Worm (Caenorhabditis elegans): ENCODE results near the gene ZK637.15.

DNA sequence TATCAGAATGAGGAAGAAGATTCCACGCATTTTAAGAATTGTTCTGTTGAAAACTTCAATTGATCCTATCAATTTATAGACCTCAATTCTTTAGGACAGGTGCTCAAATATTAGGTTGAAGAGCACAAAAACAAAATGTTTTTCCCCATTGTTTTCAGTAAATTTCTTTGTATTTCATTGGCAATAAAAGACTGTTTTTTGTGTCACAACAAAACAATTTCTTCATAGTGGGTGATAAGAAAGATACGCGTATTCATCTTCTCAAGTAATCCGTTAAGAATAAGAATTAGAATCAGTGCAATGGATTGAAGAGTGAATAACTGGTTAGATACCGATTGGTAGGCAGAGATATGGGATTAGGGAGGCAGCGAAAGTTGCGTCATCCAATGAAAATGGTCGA lies 40.8 kb downstream of the ZK637.15 start, which contains the start of gene ZK643.6:
- TF ChIP-seq elt-3 (tag; optimal IDR thresholded peaks at IDR 0.05) (no peak), unc-62 (GFP tag; optimal IDR thresholded peaks at IDR 0.05) (no peak), nhr-11 (tag; optimal IDR thresholded peaks at IDR 0.05) (no peak), mab-5 (tag; optimal IDR thresholded peaks at IDR 0.05) (no peak), elt-1 (tag; optimal IDR thresholded peaks at IDR 0.05) (no peak), unc-55 (GFP tag; optimal IDR thresholded peaks at IDR 0.05) (no peak), nhr-237 (tag; optimal IDR thresholded peaks at IDR 0.05) (no peak), lin-13 (GFP tag; optimal IDR thresholded peaks at IDR 0.05) (no peak), ZK546.5 (tag; optimal IDR thresholded peaks at IDR 0.05) (no peak), ceh-16 (tag; optimal IDR thresholded peaks at IDR 0.05) (no peak), nhr-25 (tag; optimal IDR thresholded peaks at IDR 0.05) (no peak), blmp-1 (tag; optimal IDR thresholded peaks at IDR 0.05; ENCODE audit: insufficient read depth) (no peak), egl-27 (tag; optimal IDR thresholded peaks at IDR 0.05) (no peak)
